Worm (Caenorhabditis elegans) whole organism, L1 larva: ENCODE measurements around the gene egl-5.
A peak's percentile ranks its signal among the peaks of the same experiment; 100 is the strongest.

Source experiments
- C16A3.4 ChIP-seq: fragments of 150-350 bp; optimal IDR thresholded peaks from 2 replicates; lab custom pipeline; 2014; ENCODE audit warnings: missing biosample characterization, missing genetic modification characterization
- F16B12.6 ChIP-seq: fragments of 150-350 bp; optimal IDR thresholded peaks from 2 replicates; lab custom pipeline; 2014; ENCODE audit warnings: missing biosample characterization, missing genetic modification characterization
- aha-1 ChIP-seq: fragments of 150-350 bp; optimal IDR thresholded peaks from 2 replicates; lab custom pipeline; 2014; ENCODE audit warnings: missing biosample characterization, missing genetic modification characterization
- alr-1 ChIP-seq: fragments of 200-800 bp; sonication (Bioruptor generic); optimal IDR thresholded peaks from 2 replicates; lab custom pipeline; 2018; ENCODE audit warnings: borderline replicate concordance, mild to moderate bottlenecking, missing genetic modification characterization, missing compliant biosample characterization
- aly-2 ChIP-seq: fragments of 150-350 bp; optimal IDR thresholded peaks from 2 replicates; lab custom pipeline; 2014; ENCODE audit warnings: missing biosample characterization, missing genetic modification characterization
- ama-1 ChIP-seq: fragments of 150-350 bp; optimal IDR thresholded peaks from 2 replicates; lab custom pipeline; 2014
- blmp-1 ChIP-seq: fragments of 150-350 bp; optimal IDR thresholded peaks from 2 replicates; lab custom pipeline; 2014; ENCODE audit warnings: missing biosample characterization, missing genetic modification characterization
- ceh-63 ChIP-seq: fragments of 200-800 bp; sonication (Bioruptor generic); optimal IDR thresholded peaks from 2 replicates; lab custom pipeline; 2018; ENCODE audit warnings: mild to moderate bottlenecking, missing genetic modification characterization, missing compliant biosample characterization
- ceh-8 ChIP-seq: fragments of 200-800 bp; sonication (Bioruptor generic); optimal IDR thresholded peaks from 2 replicates; lab custom pipeline; 2018; ENCODE audit warnings: mild to moderate bottlenecking, missing genetic modification characterization, moderate library complexity, missing compliant biosample characterization
- ceh-82 ChIP-seq, 3 experiments: fragments of 150-350 bp in 1 of 3; sonication (generic microtip) in 2 of 3; optimal IDR thresholded peaks; 2 replicates each; lab custom pipeline; 2014 to 2017; ENCODE audit warnings: missing biosample characterization in 3 of 3, missing genetic modification characterization in 3 of 3
- ceh-88 ChIP-seq: fragments of 200-800 bp; sonication (Bioruptor generic); IDR thresholded peaks from 2 replicates; pipeline ENCODE4 v1.3.6; 2022; ENCODE audit warnings: missing genetic modification characterization, missing compliant biosample characterization
- ceh-90 ChIP-seq: sonication (generic microtip); optimal IDR thresholded peaks from 2 replicates; lab custom pipeline; 2016; ENCODE audit warnings: missing genetic modification characterization, missing compliant biosample characterization
- dsc-1 ChIP-seq: sonication (generic microtip); optimal IDR thresholded peaks from 2 replicates; lab custom pipeline; 2016; ENCODE audit warnings: mild to moderate bottlenecking, missing genetic modification characterization, missing compliant biosample characterization
- efl-1 ChIP-seq, 4 experiments: fragments of 150-350 bp; optimal IDR thresholded peaks in 3 of 4; peaks in 1 of 4; 1 replicate in 1 of 4; 2 replicates in 3 of 4; lab custom pipeline; 2014; ENCODE audit warnings: missing biosample characterization in 2 of 4, missing genetic modification characterization in 2 of 4, missing genetic modification reagents in 2 of 4
- efl-3 ChIP-seq: fragments of 200-800 bp; sonication (Bioruptor generic); optimal IDR thresholded peaks from 2 replicates; lab custom pipeline; 2018; ENCODE audit warnings: mild to moderate bottlenecking, missing genetic modification characterization, missing compliant biosample characterization
- egl-13 ChIP-seq: sonication (generic microtip); optimal IDR thresholded peaks from 2 replicates; lab custom pipeline; 2016; ENCODE audit warnings: missing genotype, missing genetic modification reagents, missing genetic modification characterization, missing compliant biosample characterization
- egl-27 ChIP-seq, 2 experiments: fragments of 150-350 bp in 1 of 2; sonication (generic microtip); optimal IDR thresholded peaks; 3 replicates each; lab custom pipeline; 2017 to 2018; ENCODE audit warnings: missing biosample characterization in 2 of 2, missing genetic modification characterization in 2 of 2, missing genetic modification reagents in 2 of 2
- elt-3 ChIP-seq, 6 experiments: fragments of 150-350 bp in 1 of 6; sonication (generic microtip); optimal IDR thresholded peaks; 2 replicates each; lab custom pipeline; 2017 to 2018; ENCODE audit warnings: missing biosample characterization in 6 of 6, missing genetic modification characterization in 6 of 6, inconsistent platforms in 1 of 6
- fkh-10 ChIP-seq: sonication (generic microtip); optimal IDR thresholded peaks from 2 replicates; lab custom pipeline; 2017; ENCODE audit warnings: missing biosample characterization, missing genetic modification reagents, missing genetic modification characterization
- fkh-4 ChIP-seq: sonication (generic microtip); optimal IDR thresholded peaks from 2 replicates; lab custom pipeline; 2016; ENCODE audit warnings: missing compliant biosample characterization, missing genetic modification characterization, borderline replicate concordance
- grh-1 ChIP-seq: fragments of 200-800 bp; sonication (Bioruptor generic); IDR thresholded peaks from 2 replicates; pipeline ENCODE4 v1.3.6; 2022; ENCODE audit warnings: missing genetic modification reagents, missing genetic modification characterization, missing compliant biosample characterization
- hlh-17 ChIP-seq: fragments of 200-800 bp; sonication (Bioruptor generic); optimal IDR thresholded peaks from 2 replicates; lab custom pipeline; 2018; ENCODE audit warnings: missing genetic modification characterization, mild to moderate bottlenecking, missing compliant biosample characterization, moderate library complexity, borderline replicate concordance
- hpl-2 ChIP-seq: fragments of 150-350 bp; optimal IDR thresholded peaks from 2 replicates; lab custom pipeline; 2014; ENCODE audit warnings: missing biosample characterization, missing genetic modification reagents, missing genetic modification characterization
- jun-1 ChIP-seq: fragments of 150-350 bp; optimal IDR thresholded peaks from 2 replicates; lab custom pipeline; 2014; ENCODE audit warnings: missing biosample characterization, missing genetic modification reagents, missing genetic modification characterization
- lin-14 ChIP-seq: fragments of 200-800 bp; sonication (Bioruptor generic); optimal IDR thresholded peaks from 2 replicates; lab custom pipeline; 2018; ENCODE audit warnings: mild to moderate bottlenecking, missing genetic modification characterization, moderate library complexity, missing compliant biosample characterization
- lin-35 ChIP-seq, 2 experiments: fragments of 150-350 bp; optimal IDR thresholded peaks; 2 replicates each; lab custom pipeline; 2014; ENCODE audit warnings: missing biosample characterization in 2 of 2, missing genetic modification characterization in 2 of 2, missing genetic modification reagents in 2 of 2
- lir-3 ChIP-seq: sonication (generic microtip); optimal IDR thresholded peaks from 2 replicates; lab custom pipeline; 2016; ENCODE audit warnings: mild to moderate bottlenecking, missing genetic modification characterization, moderate library complexity, missing compliant biosample characterization; ENCODE audit not compliant: poor library complexity
- mdl-1 ChIP-seq, 2 experiments: fragments of 150-350 bp; optimal IDR thresholded peaks; 2 replicates each; lab custom pipeline; 2014 to 2017; ENCODE audit warnings: missing biosample characterization in 2 of 2, missing genetic modification characterization in 2 of 2, inconsistent platforms in 1 of 2
- mep-1 ChIP-seq: fragments of 150-350 bp; optimal IDR thresholded peaks from 2 replicates; lab custom pipeline; 2014; ENCODE audit warnings: missing biosample characterization, missing genetic modification characterization
- nhr-12 ChIP-seq: sonication (generic microtip); optimal IDR thresholded peaks from 2 replicates; lab custom pipeline; 2017; ENCODE audit warnings: missing biosample characterization, missing genetic modification characterization
- nhr-20 ChIP-seq: sonication (generic microtip); optimal IDR thresholded peaks from 2 replicates; lab custom pipeline; 2016; ENCODE audit warnings: mild to moderate bottlenecking, missing genetic modification characterization, missing compliant biosample characterization
- nhr-237 ChIP-seq: fragments of 150-350 bp; optimal IDR thresholded peaks from 2 replicates; lab custom pipeline; 2014; ENCODE audit warnings: missing biosample characterization, missing genetic modification characterization
- nhr-28 ChIP-seq: fragments of 150-350 bp; optimal IDR thresholded peaks from 2 replicates; lab custom pipeline; 2014; ENCODE audit warnings: missing biosample characterization, missing genetic modification characterization
- nhr-47 ChIP-seq: sonication (generic microtip); optimal IDR thresholded peaks from 2 replicates; lab custom pipeline; 2016; ENCODE audit warnings: mild to moderate bottlenecking, missing genetic modification characterization, moderate library complexity, missing compliant biosample characterization
- nhr-71 ChIP-seq: sonication (generic microtip); optimal IDR thresholded peaks from 2 replicates; lab custom pipeline; 2016; ENCODE audit warnings: mild to moderate bottlenecking, missing genetic modification characterization, moderate library complexity, missing compliant biosample characterization
- nhr-76 ChIP-seq: sonication (generic microtip); optimal IDR thresholded peaks from 2 replicates; lab custom pipeline; 2017; ENCODE audit warnings: missing biosample characterization, missing genetic modification characterization
- nhr-84 ChIP-seq: sonication (generic microtip); optimal IDR thresholded peaks from 2 replicates; lab custom pipeline; 2017; ENCODE audit warnings: missing biosample characterization, missing genetic modification characterization
- nhr-85 ChIP-seq: sonication (generic microtip); peaks from one replicate; lab custom pipeline; 2016; ENCODE audit warnings: missing genetic modification characterization, inconsistent platforms, missing compliant biosample characterization
- nhr-90 ChIP-seq: sonication (generic microtip); optimal IDR thresholded peaks from 2 replicates; lab custom pipeline; 2016; ENCODE audit warnings: mild to moderate bottlenecking, missing genetic modification characterization, missing compliant biosample characterization; ENCODE audit not compliant: poor library complexity
- pax-3 ChIP-seq: fragments of 200-800 bp; sonication (Bioruptor generic); optimal IDR thresholded peaks from 2 replicates; lab custom pipeline; 2018; ENCODE audit warnings: mild to moderate bottlenecking, missing genetic modification characterization, moderate library complexity, missing compliant biosample characterization
- rnt-1 ChIP-seq: sonication (generic microtip); optimal IDR thresholded peaks from 2 replicates; lab custom pipeline; 2016; ENCODE audit warnings: mild to moderate bottlenecking, missing genetic modification characterization, moderate library complexity, missing compliant biosample characterization
- skn-1 ChIP-seq: fragments of 150-350 bp; optimal IDR thresholded peaks from 2 replicates; lab custom pipeline; 2014; ENCODE audit warnings: missing biosample characterization, missing genetic modification characterization
- snu-23 ChIP-seq: sonication (generic microtip); optimal IDR thresholded peaks from 2 replicates; lab custom pipeline; 2016; ENCODE audit warnings: missing genetic modification characterization, missing compliant biosample characterization
- sox-4 ChIP-seq: sonication (generic microtip); optimal IDR thresholded peaks from 2 replicates; lab custom pipeline; 2016; ENCODE audit warnings: missing genetic modification characterization, missing compliant biosample characterization
- tbx-2 ChIP-seq: sonication (generic microtip); optimal IDR thresholded peaks from 2 replicates; lab custom pipeline; 2016; ENCODE audit warnings: missing genetic modification characterization, missing compliant biosample characterization
- tlp-1 ChIP-seq: fragments of 150-350 bp; optimal IDR thresholded peaks from 2 replicates; lab custom pipeline; 2014; ENCODE audit warnings: missing biosample characterization, missing genetic modification characterization
- unc-30 ChIP-seq: sonication (generic microtip); optimal IDR thresholded peaks from 2 replicates; lab custom pipeline; 2017; ENCODE audit warnings: missing biosample characterization, missing genetic modification characterization
- unc-62 ChIP-seq: fragments of 150-350 bp; optimal IDR thresholded peaks from 2 replicates; lab custom pipeline; 2014; ENCODE audit warnings: missing biosample characterization, missing genetic modification reagents, missing genetic modification characterization
- unc-98 ChIP-seq: fragments of 200-800 bp; sonication (Bioruptor generic); IDR thresholded peaks from 2 replicates; pipeline ENCODE4 v1.3.6; 2022; ENCODE audit warnings: missing genetic modification characterization, missing compliant biosample characterization
- xbp-1 ChIP-seq: sonication (generic microtip); optimal IDR thresholded peaks from 2 replicates; lab custom pipeline; 2016; ENCODE audit warnings: missing genetic modification characterization, missing compliant biosample characterization
- zag-1 ChIP-seq: fragments of 150-350 bp; optimal IDR thresholded peaks from 2 replicates; lab custom pipeline; 2014; ENCODE audit warnings: missing biosample characterization, missing genetic modification characterization
- ztf-11 ChIP-seq, 2 experiments: sonication (generic microtip); optimal IDR thresholded peaks; 2 replicates each; lab custom pipeline; 2016 to 2017; ENCODE audit warnings: missing genetic modification characterization in 2 of 2, missing biosample characterization in 1 of 2, missing compliant biosample characterization in 1 of 2
- ztf-4 ChIP-seq: fragments of 150-350 bp; optimal IDR thresholded peaks from 2 replicates; lab custom pipeline; 2014; ENCODE audit warnings: missing biosample characterization, missing genetic modification characterization

The egl-5 gene

DNA sequence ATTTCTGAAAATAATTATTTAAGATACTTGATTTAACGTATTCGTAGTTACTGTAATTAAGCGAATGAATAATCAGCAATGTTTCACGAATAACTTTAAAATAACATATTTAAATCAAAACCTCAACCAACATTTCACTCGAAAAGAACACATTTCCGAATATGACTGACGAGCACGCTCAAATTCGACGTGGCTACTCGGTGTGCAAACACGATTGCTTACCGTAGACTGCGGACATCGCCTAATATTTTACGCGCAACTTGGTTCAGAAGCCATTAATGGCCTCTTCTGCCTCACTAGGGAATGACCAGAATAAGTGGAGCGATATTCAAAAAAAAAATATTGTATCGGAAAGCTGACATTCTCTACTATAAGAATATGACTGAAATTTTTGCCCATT, 44.2 kb upstream of the egl-5 start, which contains the start of gene snu-23 (continued):
- no peak for TF ChIP-seq nhr-20 (tag; lab: Kevin White, UChicago)
- TF ChIP-seq C16A3.4 (tag; lab: Kevin White, UChicago), result no peak
- TF ChIP-seq pax-3 (tag; lab: Kevin White, UChicago), result no peak
- TF ChIP-seq tbx-2, result no peak
- no peak for TF ChIP-seq unc-98 (GFP tag; lab: Robert Waterston, UW)
- peak; percentile 10 for TF ChIP-seq nhr-71 (tag; lab: Kevin White, UChicago)
- no peak for TF ChIP-seq nhr-84
- no peak for TF ChIP-seq rnt-1 (tag; lab: Kevin White, UChicago)
- no peak for TF ChIP-seq nhr-90 (tag; lab: Kevin White, UChicago)
- TF ChIP-seq sox-4 (tag; lab: Kevin White, UChicago), result no peak
- TF ChIP-seq lir-3 (tag; lab: Kevin White, UChicago), result no peak
- TF ChIP-seq zag-1 (tag; lab: Kevin White, UChicago), result no peak
- no peak for TF ChIP-seq ztf-11 (tag; optimal IDR thresholded peaks at IDR 0.05; lab: Kevin White, UChicago)
- TF ChIP-seq nhr-76, result no peak
- no peak for TF ChIP-seq ceh-63 (GFP tag; lab: Kevin White, UChicago)
- no peak for TF ChIP-seq nhr-85 (tag; lab: Kevin White, UChicago)
- TF ChIP-seq lin-35 (GFP tag; optimal IDR thresholded peaks at IDR 0.05; lab: Kevin White, UChicago), result peak; percentile 58 to 59
- no peak for TF ChIP-seq ztf-4 (tag; lab: Kevin White, UChicago)
- no peak for TF ChIP-seq nhr-12
- no peak for TF ChIP-seq dsc-1 (tag; lab: Kevin White, UChicago)
- no peak for TF ChIP-seq ama-1 (lab: Kevin White, UChicago)
- no peak for TF ChIP-seq elt-3 (tag; optimal IDR thresholded peaks at IDR 0.05; lab: Kevin White, UChicago)
- no peak for TF ChIP-seq tlp-1 (tag; lab: Kevin White, UChicago)
- TF ChIP-seq egl-27 (tag; optimal IDR thresholded peaks at IDR 0.05; lab: Kevin White, UChicago), result no peak
- TF ChIP-seq jun-1 (tag; lab: Kevin White, UChicago), result no peak
- peak; percentile 35 for TF ChIP-seq snu-23 (GFP tag; lab: Kevin White, UChicago)
- no peak for TF ChIP-seq hlh-17
- no peak for TF ChIP-seq aha-1
- no peak for TF ChIP-seq unc-62 (GFP tag; lab: Kevin White, UChicago)
- no peak for TF ChIP-seq grh-1 (GFP tag; lab: Robert Waterston, UW)
- no peak for TF ChIP-seq hpl-2 (GFP tag; lab: Kevin White, UChicago)
- no peak for TF ChIP-seq fkh-10 (GFP tag; lab: Kevin White, UChicago)
- no peak for TF ChIP-seq skn-1 (tag; lab: Kevin White, UChicago)
- peak in 1 of 3 experiments; percentile 51 for TF ChIP-seq ceh-82 (tag; optimal IDR thresholded peaks at IDR 0.05; lab: Kevin White, UChicago)
- peak in 1 of 2 experiments; percentile 15 for TF ChIP-seq mdl-1 (tag; optimal IDR thresholded peaks at IDR 0.05; lab: Kevin White, UChicago)
- no peak for TF ChIP-seq nhr-237
- peak; percentile 24 for TF ChIP-seq lin-14 (GFP tag; lab: Kevin White, UChicago)
- no peak for TF ChIP-seq ceh-88 (GFP tag; lab: Robert Waterston, UW)
- TF ChIP-seq unc-30 (tag; lab: Kevin White, UChicago), result no peak
- no peak for TF ChIP-seq nhr-28 (tag; lab: Kevin White, UChicago)
- TF ChIP-seq xbp-1 (tag; lab: Kevin White, UChicago), result peak; percentile 9
- TF ChIP-seq ceh-90 (tag; lab: Kevin White, UChicago), result no peak
- peak; percentile 81 for TF ChIP-seq F16B12.6 (tag; lab: Kevin White, UChicago)
- no peak for TF ChIP-seq efl-3 (GFP tag; lab: Kevin White, UChicago)
- TF ChIP-seq ceh-8, result no peak
- TF ChIP-seq alr-1 (tag; lab: Kevin White, UChicago), result no peak
- peak; percentile 11 for TF ChIP-seq blmp-1
- TF ChIP-seq aly-2 (tag; lab: Kevin White, UChicago), result no peak
- peak; percentile 46 for TF ChIP-seq mep-1 (tag; lab: Kevin White, UChicago)
- TF ChIP-seq efl-1 (optimal IDR thresholded peaks at IDR 0.05; lab: Kevin White, UChicago), result peak; percentile 42 to 43
- peak; percentile 48 to 93 for TF ChIP-seq efl-1 (GFP tag; optimal IDR thresholded peaks at IDR 0.05 in 1 of 2; lab: Kevin White, UChicago)
- no peak for TF ChIP-seq fkh-4 (tag; lab: Kevin White, UChicago)
- no peak for TF ChIP-seq egl-13 (tag; lab: Kevin White, UChicago)
- no peak for TF ChIP-seq nhr-47 (tag; lab: Kevin White, UChicago)
